Fruit fly (Drosophila melanogaster): Measurements from ENCODE around the gene RhoGDI.

DNA sequence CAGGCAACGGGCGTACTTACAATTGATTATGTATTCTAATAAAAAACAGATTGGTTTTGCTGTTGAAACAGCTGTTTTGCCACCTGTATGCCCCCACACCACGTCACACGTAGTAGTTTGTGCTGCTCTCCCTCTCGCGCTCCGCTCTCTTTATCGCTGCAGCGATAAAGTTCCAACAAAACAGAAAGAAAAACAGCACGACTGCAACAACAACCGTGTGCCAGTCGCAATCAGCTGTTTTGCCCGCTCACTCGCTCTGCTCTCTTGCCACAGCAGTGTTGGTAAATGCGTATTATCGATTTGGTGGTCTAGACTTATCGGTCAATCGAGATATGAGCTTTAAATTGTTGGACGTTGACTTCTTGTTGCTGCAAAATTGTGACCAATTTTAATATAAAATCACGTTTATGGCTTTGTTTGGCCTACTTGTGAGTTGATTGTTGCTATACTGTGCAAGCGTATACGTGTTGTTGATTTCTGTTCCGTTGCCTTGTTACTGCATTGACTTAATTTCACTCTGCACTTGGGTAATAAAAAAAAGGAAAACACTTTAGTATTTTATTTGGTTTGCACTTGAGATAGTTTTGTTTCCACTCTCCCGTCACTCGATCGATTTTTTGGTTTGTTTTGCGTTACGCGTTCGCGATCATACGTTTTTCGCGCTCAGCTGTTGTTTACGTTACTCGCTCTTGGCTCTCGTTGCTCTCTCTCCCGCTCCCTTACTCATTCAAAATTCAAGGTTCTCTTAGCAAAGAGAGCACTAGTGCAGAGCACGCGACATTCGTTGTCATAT lies 31.5 kb upstream of the RhoGDI start:
- no peak for TF ChIP-seq psq (optimal IDR thresholded peaks at IDR 0.05)
- no peak for TF ChIP-seq ttk (optimal IDR thresholded peaks at IDR 0.05)

All from Kc167 (cell line).